Fruit fly (Drosophila melanogaster) whole organism, pupa: ENCODE results near the gene CG5768.

Experiments used
- CG17806 ChIP-seq: fragments of 200-800 bp; sonication (Bioruptor generic); optimal IDR thresholded peaks from 2 replicates; lab custom pipeline; 2018; ENCODE audit warnings: missing biosample characterization, mild to moderate bottlenecking, missing genetic modification characterization, moderate library complexity
- fd96Ca ChIP-seq: fragments of 200-800 bp; sonication (Bioruptor generic); IDR thresholded peaks from 3 replicates; pipeline ENCODE4 v1.3.6; 2022; ENCODE audit warnings: missing biosample characterization, missing genetic modification characterization

dm6 chr3R:24336622-24337021 is 53.5 kb downstream of the CG5768 start, which contains the start of gene CG6432:
- no peak for TF ChIP-seq CG17806 (tag; lab: Kevin White, UChicago)
- no peak for TF ChIP-seq fd96Ca
